Worm (Caenorhabditis elegans) whole organism, L3 larva: ENCODE results near the gene nas-20.
A peak's percentile ranks its signal among the peaks of the same experiment; 100 is the strongest.

Experiments
- R02D3.7 ChIP-seq: fragments of 150-350 bp; optimal IDR thresholded peaks from 2 replicates; lab custom pipeline; 2014; ENCODE audit warnings: missing biosample characterization, missing genetic modification characterization
- ZK546.5 ChIP-seq: sonication (generic microtip); optimal IDR thresholded peaks from 2 replicates; lab custom pipeline; 2017; ENCODE audit warnings: missing biosample characterization, missing genetic modification characterization
- aly-2 ChIP-seq: fragments of 150-350 bp; optimal IDR thresholded peaks from 2 replicates; lab custom pipeline; 2014; ENCODE audit warnings: missing biosample characterization, missing genetic modification characterization
- ama-1 ChIP-seq: fragments of 150-350 bp; optimal IDR thresholded peaks from 2 replicates; lab custom pipeline; 2018
- ceh-16 ChIP-seq: sonication (generic microtip); optimal IDR thresholded peaks from 2 replicates; lab custom pipeline; 2017; ENCODE audit warnings: missing biosample characterization, missing genetic modification characterization
- ceh-28 ChIP-seq: fragments of 150-350 bp; optimal IDR thresholded peaks from 2 replicates; lab custom pipeline; 2014; ENCODE audit warnings: missing biosample characterization, missing genetic modification reagents, missing genetic modification characterization
- ceh-82 ChIP-seq: fragments of 150-350 bp; optimal IDR thresholded peaks from 2 replicates; lab custom pipeline; 2014; ENCODE audit warnings: missing biosample characterization, missing genetic modification characterization
- daf-12 ChIP-seq: fragments of 150-350 bp; optimal IDR thresholded peaks from 2 replicates; lab custom pipeline; 2014; ENCODE audit warnings: missing biosample characterization, missing genetic modification reagents, missing genetic modification characterization
- egl-27 ChIP-seq: sonication (generic microtip); optimal IDR thresholded peaks from 4 replicates; lab custom pipeline; 2017; ENCODE audit warnings: missing biosample characterization, missing genetic modification reagents, missing genetic modification characterization
- egl-5 ChIP-seq: fragments of 150-350 bp; optimal IDR thresholded peaks from 2 replicates; lab custom pipeline; 2017; ENCODE audit warnings: missing biosample characterization, missing genetic modification reagents, missing genetic modification characterization, inconsistent platforms
- elt-2 ChIP-seq: sonication (generic microtip); optimal IDR thresholded peaks from 2 replicates; lab custom pipeline; 2016; ENCODE audit warnings: missing genetic modification reagents, mild to moderate bottlenecking, missing genetic modification characterization, missing compliant biosample characterization
- elt-3 ChIP-seq, 3 experiments: fragments of 150-350 bp in 1 of 3; sonication (generic microtip) in 2 of 3; optimal IDR thresholded peaks; 2 replicates in 2 of 3; 4 replicates in 1 of 3; lab custom pipeline; 2014 to 2017; ENCODE audit warnings: missing biosample characterization in 3 of 3, missing genetic modification characterization in 3 of 3
- fkh-10 ChIP-seq: sonication (generic microtip); optimal IDR thresholded peaks from 2 replicates; lab custom pipeline; 2017; ENCODE audit warnings: missing biosample characterization, missing genetic modification reagents, missing genetic modification characterization
- fkh-2 ChIP-seq: fragments of 150-350 bp; optimal IDR thresholded peaks from 2 replicates; lab custom pipeline; 2014; ENCODE audit warnings: missing biosample characterization, missing genetic modification reagents, missing genetic modification characterization
- fos-1 ChIP-seq: fragments of 150-350 bp; optimal IDR thresholded peaks from 2 replicates; lab custom pipeline; 2014; ENCODE audit warnings: missing biosample characterization, missing genetic modification characterization
- jun-1 ChIP-seq: fragments of 150-350 bp; optimal IDR thresholded peaks from 2 replicates; lab custom pipeline; 2014; ENCODE audit warnings: missing biosample characterization, missing genetic modification reagents, missing genetic modification characterization
- lin-15B ChIP-seq: fragments of 150-350 bp; optimal IDR thresholded peaks from 2 replicates; lab custom pipeline; 2014; ENCODE audit warnings: missing biosample characterization, missing genetic modification characterization
- lin-39 ChIP-seq: fragments of 150-350 bp; optimal IDR thresholded peaks from 2 replicates; lab custom pipeline; 2018; ENCODE audit warnings: missing biosample characterization, missing genetic modification reagents, missing genetic modification characterization
- lsy-12 ChIP-seq: sonication (generic microtip); optimal IDR thresholded peaks from 2 replicates; lab custom pipeline; 2016; ENCODE audit warnings: mild to moderate bottlenecking, missing genetic modification characterization, missing compliant biosample characterization
- mdl-1 ChIP-seq: fragments of 150-350 bp; optimal IDR thresholded peaks from 2 replicates; lab custom pipeline; 2014; ENCODE audit warnings: missing biosample characterization, missing genetic modification characterization
- mml-1 ChIP-seq: fragments of 150-350 bp; sonication (generic microtip); optimal IDR thresholded peaks from 3 replicates; lab custom pipeline; 2014; ENCODE audit warnings: missing biosample characterization, missing genetic modification characterization
- nfya-1 ChIP-seq: sonication (generic microtip); optimal IDR thresholded peaks from 2 replicates; lab custom pipeline; 2017; ENCODE audit warnings: missing genetic modification characterization, mild to moderate bottlenecking, missing compliant biosample characterization, antibody characterized with exemption, moderate library complexity; ENCODE audit not compliant: insufficient read depth
- nhr-12 ChIP-seq: fragments of 150-350 bp; optimal IDR thresholded peaks from 2 replicates; lab custom pipeline; 2014; ENCODE audit warnings: missing biosample characterization, missing genetic modification characterization
- nhr-23 ChIP-seq: fragments of 150-350 bp; optimal IDR thresholded peaks from 2 replicates; lab custom pipeline; 2014; ENCODE audit warnings: missing biosample characterization, missing genetic modification reagents, missing genetic modification characterization
- nhr-25 ChIP-seq: sonication (generic microtip); optimal IDR thresholded peaks from 2 replicates; lab custom pipeline; 2017; ENCODE audit warnings: missing biosample characterization, missing genetic modification characterization
- nhr-43 ChIP-seq: sonication (generic microtip); optimal IDR thresholded peaks from 2 replicates; lab custom pipeline; 2016; ENCODE audit warnings: mild to moderate bottlenecking, missing genetic modification characterization, missing compliant biosample characterization; ENCODE audit not compliant: poor library complexity, severe bottlenecking
- nhr-67 ChIP-seq: fragments of 150-350 bp; optimal IDR thresholded peaks from 2 replicates; lab custom pipeline; 2014; ENCODE audit warnings: missing biosample characterization, missing genetic modification characterization
- nhr-76 ChIP-seq: fragments of 150-350 bp; sonication (generic microtip); optimal IDR thresholded peaks from 5 replicates; lab custom pipeline; 2014; ENCODE audit warnings: missing biosample characterization, missing genetic modification characterization
- nhr-77 ChIP-seq: fragments of 150-350 bp; optimal IDR thresholded peaks from 2 replicates; lab custom pipeline; 2014; ENCODE audit warnings: missing biosample characterization, missing genetic modification characterization
- pha-4 ChIP-seq: fragments of 150-350 bp; optimal IDR thresholded peaks from 2 replicates; lab custom pipeline; 2014; ENCODE audit warnings: missing biosample characterization, missing genetic modification reagents, missing genetic modification characterization
- pqm-1 ChIP-seq: fragments of 150-350 bp; optimal IDR thresholded peaks from 2 replicates; lab custom pipeline; 2017; ENCODE audit warnings: missing biosample characterization, missing genetic modification characterization, inconsistent platforms
- skn-1 ChIP-seq: fragments of 150-350 bp; optimal IDR thresholded peaks from 2 replicates; lab custom pipeline; 2014; ENCODE audit warnings: missing biosample characterization, missing genetic modification characterization
- snpc-4 ChIP-seq: fragments of 150-350 bp; optimal IDR thresholded peaks from 2 replicates; lab custom pipeline; 2014; ENCODE audit warnings: missing biosample characterization, missing genetic modification characterization
- tbx-2 ChIP-seq: sonication (generic microtip); optimal IDR thresholded peaks from 2 replicates; lab custom pipeline; 2016; ENCODE audit warnings: mild to moderate bottlenecking, missing genetic modification characterization, missing compliant biosample characterization
- unc-39 ChIP-seq: sonication (generic microtip); optimal IDR thresholded peaks from 4 replicates; lab custom pipeline; 2017; ENCODE audit warnings: missing biosample characterization, missing genetic modification characterization
- unc-62 ChIP-seq: fragments of 150-350 bp; sonication (generic microtip); optimal IDR thresholded peaks from 4 replicates; lab custom pipeline; 2014; ENCODE audit warnings: missing biosample characterization, missing genetic modification reagents, missing genetic modification characterization
- zag-1 ChIP-seq: fragments of 150-350 bp; optimal IDR thresholded peaks from 2 replicates; lab custom pipeline; 2014; ENCODE audit warnings: missing biosample characterization, missing genetic modification characterization
- ztf-11 ChIP-seq: fragments of 150-350 bp; optimal IDR thresholded peaks from 2 replicates; lab custom pipeline; 2014; ENCODE audit warnings: missing biosample characterization, missing genetic modification characterization

nas-20 gene

DNA sequence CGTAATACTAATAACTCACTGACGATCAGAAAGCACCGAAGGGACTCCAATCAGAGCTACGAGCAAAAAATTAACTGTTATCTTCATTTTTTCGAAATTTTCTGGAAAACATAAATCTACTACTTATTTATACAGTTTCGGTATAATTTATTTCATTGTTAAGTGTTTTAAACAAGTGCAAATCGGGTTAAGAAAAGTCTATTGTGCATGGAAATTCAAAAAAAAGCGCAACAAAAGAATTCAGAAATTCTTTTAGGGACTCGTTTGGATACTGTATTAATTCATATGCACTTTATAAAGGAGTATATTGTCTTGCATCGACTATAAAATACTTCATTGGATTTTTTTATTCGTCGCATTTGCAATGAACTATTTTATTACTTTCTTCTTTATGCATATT is at the start of gene nas-20, which contains the start of gene nas-21:
Gene nas-20 (minus strand): TSS at position 101 of the 400 bp plus-strand sequence.
Gene nas-21 (plus strand): TSS at position 356 of the 400 bp plus-strand sequence.
- TF ChIP-seq nhr-76 (tag; lab: Kevin White, UChicago) (no peak), ama-1 (no peak), ZK546.5 (no peak), nhr-77 (tag; lab: Kevin White, UChicago) (no peak), unc-62 (no peak)
- TF ChIP-seq, all 47 proteins: peak for 0

DNA sequence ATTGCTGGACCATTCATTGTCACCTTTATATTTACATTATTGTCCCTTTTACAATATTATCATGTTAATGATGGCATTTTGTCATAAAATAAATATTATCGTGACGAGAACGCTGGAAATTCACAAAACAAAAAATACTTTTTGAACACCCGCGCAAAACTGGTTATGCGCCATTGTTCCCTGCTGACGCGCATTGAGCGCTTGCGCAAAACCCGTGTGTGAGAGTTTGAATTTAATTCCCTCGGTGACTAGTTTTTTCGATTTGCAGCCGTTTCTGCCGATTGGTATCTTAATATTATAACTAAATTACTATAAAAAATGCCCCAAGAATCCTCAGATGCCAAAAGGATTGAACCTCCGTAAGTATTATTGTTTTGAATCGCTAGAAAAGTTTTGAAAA is 49.3 kb upstream of the nas-20 start, which contains the start of gene pafo-1:
Gene pafo-1 (plus strand): TSS at position 256 of the 400 bp plus-strand sequence.
- TF ChIP-seq egl-27 (tag; lab: Kevin White, UChicago), result peak; percentile 26
- TF ChIP-seq fkh-2 (tag; lab: Kevin White, UChicago), result no peak
- peak; percentile 73 for TF ChIP-seq aly-2 (tag; lab: Kevin White, UChicago)
- peak; percentile 66 for TF ChIP-seq nhr-25 (tag; lab: Kevin White, UChicago)
- peak; percentile 26 for TF ChIP-seq ceh-16 (tag; lab: Kevin White, UChicago)
- no peak for TF ChIP-seq elt-3 (tag; optimal IDR thresholded peaks at IDR 0.05; lab: Kevin White, UChicago)
- TF ChIP-seq jun-1, result peak; percentile 86
- TF ChIP-seq mml-1 (tag; lab: Kevin White, UChicago), result no peak
- peak; percentile 67 for TF ChIP-seq ceh-82 (tag; lab: Kevin White, UChicago)
- no peak for TF ChIP-seq nhr-12 (tag; lab: Kevin White, UChicago)
- peak; percentile 74 for TF ChIP-seq lin-39 (tag; lab: Kevin White, UChicago)
- peak; percentile 30 for TF ChIP-seq fkh-10 (GFP tag; lab: Kevin White, UChicago)
- TF ChIP-seq skn-1 (tag; lab: Kevin White, UChicago), result peak; percentile 74
- no peak for TF ChIP-seq nhr-67
- no peak for TF ChIP-seq daf-12 (tag; lab: Kevin White, UChicago)
- TF ChIP-seq tbx-2 (tag; lab: Kevin White, UChicago), result peak; percentile 79
- peak; percentile 77 for TF ChIP-seq R02D3.7 (tag; lab: Kevin White, UChicago)
- TF ChIP-seq lsy-12 (tag; lab: Kevin White, UChicago), result peak; percentile 79
- TF ChIP-seq nhr-23 (tag; lab: Kevin White, UChicago), result peak; percentile 80
- no peak for TF ChIP-seq fos-1
- no peak for TF ChIP-seq unc-39 (tag; lab: Kevin White, UChicago)
- no peak for TF ChIP-seq nhr-77 (tag; lab: Kevin White, UChicago)
- peak; percentile 19 for TF ChIP-seq zag-1 (tag; lab: Kevin White, UChicago)
- TF ChIP-seq pha-4, result peak; percentile 90
- no peak for TF ChIP-seq mdl-1 (tag; lab: Kevin White, UChicago)
- TF ChIP-seq nfya-1 (tag; lab: Kevin White, UChicago), result peak; percentile 85
- TF ChIP-seq lin-15B (tag; lab: Kevin White, UChicago), result peak; percentile 87
- peak; percentile 89 for TF ChIP-seq nhr-43 (tag; lab: Kevin White, UChicago)
- TF ChIP-seq snpc-4 (tag; lab: Kevin White, UChicago), result peak; percentile 70
- TF ChIP-seq ztf-11 (tag; lab: Kevin White, UChicago), result no peak
- peak; percentile 52 for TF ChIP-seq elt-2 (tag; lab: Kevin White, UChicago)
- TF ChIP-seq pqm-1 (tag; lab: Kevin White, UChicago), result peak; percentile 23
- peak; percentile 61 for TF ChIP-seq ceh-28 (tag; lab: Kevin White, UChicago)
- no peak for TF ChIP-seq egl-5 (tag; lab: Kevin White, UChicago)
- TF ChIP-seq, all 47 proteins: peak for 22

DNA sequence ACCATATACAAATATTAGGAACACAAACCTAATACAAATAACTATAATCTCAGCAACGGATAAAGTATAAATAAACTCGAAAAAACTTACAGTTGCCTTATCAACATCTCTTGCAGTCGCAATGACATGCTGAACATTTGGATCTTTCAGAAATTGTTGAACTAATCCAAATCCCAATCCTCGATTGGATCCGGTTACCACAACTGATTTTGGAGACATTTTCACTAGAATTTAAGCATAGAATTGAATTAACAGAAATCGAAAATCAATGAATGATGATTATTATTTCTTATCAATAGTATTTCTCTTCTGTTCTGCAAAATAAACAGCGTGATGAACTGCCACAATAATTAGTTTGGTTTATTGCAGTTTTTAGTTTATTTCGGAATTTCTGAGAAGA is 48.1 kb upstream of the nas-20 start, which contains the start of the genes C55A6.11 and C55A6.7:
Gene C55A6.11 (plus strand): TSS at position 301 of the 400 bp plus-strand sequence.
Gene C55A6.7 (minus strand): TSS at position 316 of the 400 bp plus-strand sequence.
- no peak for TF ChIP-seq nhr-25 (tag; lab: Kevin White, UChicago)
- TF ChIP-seq snpc-4 (tag; lab: Kevin White, UChicago), result no peak
- TF ChIP-seq ceh-16 (tag; lab: Kevin White, UChicago), result no peak
- no peak for TF ChIP-seq egl-5 (tag; lab: Kevin White, UChicago)
